Fruit fly (Drosophila melanogaster): ENCODE results near the gene CG13032.

- no peak for TF ChIP-seq CG14655 (GFP tag; optimal IDR thresholded peaks at IDR 0.05)
- TF ChIP-seq CG8301 (tag; optimal IDR thresholded peaks at IDR 0.05): no peak
- no peak for TF ChIP-seq EcR (GFP tag; optimal IDR thresholded peaks at IDR 0.05)
- TF ChIP-seq Pif1B (GFP tag; optimal IDR thresholded peaks at IDR 0.05): no peak
- TF ChIP-seq gl (tag; optimal IDR thresholded peaks at IDR 0.05): no peak
- TF ChIP-seq CG34367 (tag; optimal IDR thresholded peaks at IDR 0.05): no peak
- TF ChIP-seq rn (GFP tag; IDR thresholded peaks at IDR 0.05): no peak
- no peak for TF ChIP-seq Pif1A (GFP tag; optimal IDR thresholded peaks at IDR 0.05)
Observed at dm6 chr3L:16641094-16641493, 32.7 kb upstream of the CG13032 start.
